Fruit fly (Drosophila melanogaster): ENCODE data around the gene CG11714.

DNA sequence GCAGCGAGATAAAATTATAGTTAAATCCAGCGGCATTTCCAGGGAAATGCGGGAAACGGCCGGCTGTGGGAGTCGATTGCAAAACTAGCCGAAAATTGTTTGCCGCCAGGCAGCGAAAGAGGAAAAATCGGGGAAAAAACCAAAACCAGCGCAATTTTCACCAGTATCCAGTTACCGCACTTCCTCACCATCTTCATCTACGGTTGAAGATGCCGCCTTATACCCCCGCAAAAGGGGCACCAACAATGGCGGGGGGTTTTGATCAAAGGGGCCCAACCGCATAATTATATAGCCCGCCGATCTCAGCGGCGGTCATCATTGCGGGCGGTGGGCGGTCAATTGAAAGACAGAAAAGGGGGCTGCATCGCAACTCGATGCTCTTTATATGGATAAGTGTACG lies 25.5 kb upstream of the CG11714 start:
- no peak for TF ChIP-seq odd (GFP tag; optimal IDR thresholded peaks at IDR 0.05)
- TF ChIP-seq Atf3 (GFP tag; optimal IDR thresholded peaks at IDR 0.05): no peak
- TF ChIP-seq Hr78 (GFP tag; optimal IDR thresholded peaks at IDR 0.05): no peak
- TF ChIP-seq BtbVII (GFP tag; optimal IDR thresholded peaks at IDR 0.05): no peak
- TF ChIP-seq CG6765 (GFP tag; optimal IDR thresholded peaks at IDR 0.05): no peak
- TF ChIP-seq CG7271 (tag; optimal IDR thresholded peaks at IDR 0.05): no peak
- no peak for TF ChIP-seq CG10565 (GFP tag; optimal IDR thresholded peaks at IDR 0.05)
- TF ChIP-seq jumu (GFP tag; optimal IDR thresholded peaks at IDR 0.05): no peak
- TF ChIP-seq cad (GFP tag; optimal IDR thresholded peaks at IDR 0.05): no peak
- no peak for TF ChIP-seq usp (GFP tag; optimal IDR thresholded peaks at IDR 0.05)
- no peak for TF ChIP-seq ATbp (GFP tag; optimal IDR thresholded peaks at IDR 0.05)
- no peak for TF ChIP-seq wdn (GFP tag; IDR thresholded peaks at IDR 0.05)
